Worm (Caenorhabditis elegans) whole organism, late embryonic: ENCODE measurements around the gene odr-8.
A peak's percentile ranks its signal among the peaks of the same experiment; 100 is the strongest.

ENCODE experiments used
- C38D4.7 ChIP-seq: fragments of 200-800 bp; sonication (Bioruptor generic); optimal IDR thresholded peaks from 2 replicates; lab custom pipeline; 2018; ENCODE audit warnings: mild to moderate bottlenecking, missing genetic modification characterization, moderate library complexity, missing compliant biosample characterization
- Y22D7AL.16 ChIP-seq: sonication (generic microtip); optimal IDR thresholded peaks from 2 replicates; lab custom pipeline; 2016; ENCODE audit warnings: missing genetic modification characterization, missing compliant biosample characterization
- ahr-1 ChIP-seq: sonication (generic microtip); optimal IDR thresholded peaks from 2 replicates; lab custom pipeline; 2016; ENCODE audit warnings: missing genetic modification characterization, missing compliant biosample characterization
- ama-1 ChIP-seq: fragments of 150-350 bp; optimal IDR thresholded peaks from 2 replicates; lab custom pipeline; 2014
- ceh-14 ChIP-seq: sonication (generic microtip); optimal IDR thresholded peaks from 2 replicates; lab custom pipeline; 2016; ENCODE audit warnings: missing genotype, missing genetic modification characterization, missing compliant biosample characterization
- ceh-18 ChIP-seq: sonication (generic microtip); optimal IDR thresholded peaks from 2 replicates; lab custom pipeline; 2016; ENCODE audit warnings: missing genetic modification characterization, missing compliant biosample characterization
- ceh-19 ChIP-seq: fragments of 200-800 bp; sonication (Bioruptor generic); optimal IDR thresholded peaks from 2 replicates; lab custom pipeline; 2018; ENCODE audit warnings: mild to moderate bottlenecking, missing genetic modification characterization, missing compliant biosample characterization
- ceh-2 ChIP-seq: sonication (generic microtip); optimal IDR thresholded peaks from 2 replicates; lab custom pipeline; 2016; ENCODE audit warnings: missing genotype, missing genetic modification characterization, missing compliant biosample characterization
- ceh-22 ChIP-seq: sonication (generic microtip); optimal IDR thresholded peaks from 2 replicates; lab custom pipeline; 2017; ENCODE audit warnings: missing biosample characterization, missing genetic modification characterization
- ceh-24 ChIP-seq: sonication (generic microtip); optimal IDR thresholded peaks from 2 replicates; lab custom pipeline; 2016; ENCODE audit warnings: mild to moderate bottlenecking, missing genetic modification characterization, missing compliant biosample characterization
- ceh-30 ChIP-seq: fragments of 150-350 bp; optimal IDR thresholded peaks from 2 replicates; lab custom pipeline; 2014; ENCODE audit warnings: missing biosample characterization, missing genetic modification characterization
- ceh-31 ChIP-seq: sonication (generic microtip); optimal IDR thresholded peaks from 2 replicates; lab custom pipeline; 2016; ENCODE audit warnings: missing genetic modification characterization, missing compliant biosample characterization
- ceh-34 ChIP-seq: sonication (generic microtip); optimal IDR thresholded peaks from 2 replicates; lab custom pipeline; 2016; ENCODE audit warnings: mild to moderate bottlenecking, missing genetic modification characterization, missing compliant biosample characterization
- ceh-45 ChIP-seq: fragments of 200-800 bp; sonication (Bioruptor generic); IDR thresholded peaks from 2 replicates; pipeline ENCODE4 v1.3.6; 2022; ENCODE audit warnings: missing genetic modification reagents, missing genetic modification characterization, missing compliant biosample characterization
- ceh-48 ChIP-seq: sonication (generic microtip); optimal IDR thresholded peaks from 2 replicates; lab custom pipeline; 2016; ENCODE audit warnings: missing genetic modification characterization, inconsistent platforms, missing compliant biosample characterization
- ceh-6 ChIP-seq: fragments of 200-800 bp; sonication (Bioruptor generic); optimal IDR thresholded peaks from 2 replicates; lab custom pipeline; 2018; ENCODE audit warnings: mild to moderate bottlenecking, missing genetic modification characterization, missing compliant biosample characterization
- ceh-9 ChIP-seq: sonication (generic microtip); optimal IDR thresholded peaks from 2 replicates; lab custom pipeline; 2016; ENCODE audit warnings: mild to moderate bottlenecking, missing genetic modification characterization, inconsistent platforms, missing compliant biosample characterization
- che-1 ChIP-seq: sonication (generic microtip); optimal IDR thresholded peaks from 2 replicates; lab custom pipeline; 2016; ENCODE audit warnings: mild to moderate bottlenecking, missing genetic modification characterization, missing compliant biosample characterization
- dmd-4 ChIP-seq: sonication (generic microtip); optimal IDR thresholded peaks from 2 replicates; lab custom pipeline; 2016; ENCODE audit warnings: borderline replicate concordance, missing genetic modification characterization, missing compliant biosample characterization
- dve-1 ChIP-seq: sonication (generic microtip); optimal IDR thresholded peaks from 2 replicates; lab custom pipeline; 2017; ENCODE audit warnings: antibody characterized with exemption, mild to moderate bottlenecking, missing genetic modification characterization, missing compliant biosample characterization
- elt-2 ChIP-seq: sonication (generic microtip); optimal IDR thresholded peaks from 2 replicates; lab custom pipeline; 2016; ENCODE audit warnings: missing genetic modification reagents, missing genetic modification characterization, missing compliant biosample characterization
- elt-4 ChIP-seq: sonication (generic microtip); optimal IDR thresholded peaks from 2 replicates; lab custom pipeline; 2016; ENCODE audit warnings: missing genetic modification characterization, missing compliant biosample characterization
- eyg-1 ChIP-seq: sonication (generic microtip); optimal IDR thresholded peaks from 2 replicates; lab custom pipeline; 2016; ENCODE audit warnings: missing genotype, missing genetic modification characterization, missing compliant biosample characterization
- fax-1 ChIP-seq: sonication (generic microtip); optimal IDR thresholded peaks from 2 replicates; lab custom pipeline; 2016; ENCODE audit warnings: missing genotype, missing genetic modification characterization, missing compliant biosample characterization
- fkh-10 ChIP-seq: fragments of 150-350 bp; optimal IDR thresholded peaks from 2 replicates; lab custom pipeline; 2014; ENCODE audit warnings: missing biosample characterization, missing genetic modification reagents, missing genetic modification characterization
- fkh-6 ChIP-seq: sonication (generic microtip); optimal IDR thresholded peaks from 2 replicates; lab custom pipeline; 2016; ENCODE audit warnings: missing genetic modification characterization, missing compliant biosample characterization
- gmeb-2 ChIP-seq: sonication (generic microtip); optimal IDR thresholded peaks from 2 replicates; lab custom pipeline; 2016; ENCODE audit warnings: missing genetic modification characterization, inconsistent platforms, missing compliant biosample characterization
- hlh-15 ChIP-seq: sonication (generic microtip); optimal IDR thresholded peaks from 2 replicates; lab custom pipeline; 2016; ENCODE audit warnings: missing genetic modification characterization, missing compliant biosample characterization
- hlh-30 ChIP-seq: sonication (generic microtip); optimal IDR thresholded peaks from 2 replicates; lab custom pipeline; 2017; ENCODE audit warnings: antibody characterized with exemption, missing genetic modification characterization, missing compliant biosample characterization; ENCODE audit not compliant: insufficient read depth
- hlh-8 ChIP-seq: sonication (generic microtip); optimal IDR thresholded peaks from 2 replicates; lab custom pipeline; 2016; ENCODE audit warnings: missing genotype, missing genetic modification characterization, missing compliant biosample characterization
- lim-6 ChIP-seq: sonication (generic microtip); optimal IDR thresholded peaks from 2 replicates; lab custom pipeline; 2016; ENCODE audit warnings: missing genetic modification characterization, missing compliant biosample characterization
- lin-11 ChIP-seq: fragments of 200-800 bp; sonication (Bioruptor generic); optimal IDR thresholded peaks from 2 replicates; lab custom pipeline; 2018; ENCODE audit warnings: mild to moderate bottlenecking, missing genetic modification characterization, missing compliant biosample characterization
- madf-2 ChIP-seq: sonication (generic microtip); optimal IDR thresholded peaks from 2 replicates; lab custom pipeline; 2017; ENCODE audit warnings: missing genetic modification characterization, missing compliant biosample characterization
- nfya-1 ChIP-seq: sonication (generic microtip); optimal IDR thresholded peaks from 2 replicates; lab custom pipeline; 2017; ENCODE audit warnings: missing genetic modification characterization, mild to moderate bottlenecking, missing compliant biosample characterization, antibody characterized with exemption, moderate library complexity
- npax-4 ChIP-seq: sonication (generic microtip); optimal IDR thresholded peaks from 2 replicates; lab custom pipeline; 2016; ENCODE audit warnings: missing genetic modification characterization, missing compliant biosample characterization
- odd-2 ChIP-seq: sonication (generic microtip); optimal IDR thresholded peaks from 2 replicates; lab custom pipeline; 2017; ENCODE audit warnings: antibody characterized with exemption, mild to moderate bottlenecking, missing genetic modification characterization, missing compliant biosample characterization
- pag-3 ChIP-seq: sonication (generic microtip); optimal IDR thresholded peaks from 2 replicates; lab custom pipeline; 2016; ENCODE audit warnings: missing compliant biosample characterization, missing genetic modification characterization, borderline replicate concordance
- pat-9 ChIP-seq: fragments of 200-800 bp; sonication (Bioruptor generic); optimal IDR thresholded peaks from 2 replicates; lab custom pipeline; 2018; ENCODE audit warnings: mild to moderate bottlenecking, missing genetic modification characterization, moderate library complexity, missing compliant biosample characterization
- pha-2 ChIP-seq: sonication (generic microtip); optimal IDR thresholded peaks from 2 replicates; lab custom pipeline; 2017; ENCODE audit warnings: mild to moderate bottlenecking, missing genetic modification characterization, missing compliant biosample characterization
- pha-4 ChIP-seq: fragments of 150-350 bp; optimal IDR thresholded peaks from 2 replicates; lab custom pipeline; 2018; ENCODE audit warnings: missing biosample characterization, missing genetic modification reagents, missing genetic modification characterization
- pros-1 ChIP-seq: fragments of 150-350 bp; optimal IDR thresholded peaks from 2 replicates; lab custom pipeline; 2014; ENCODE audit warnings: missing biosample characterization, missing genetic modification reagents, missing genetic modification characterization
- sdc-2 ChIP-seq: sonication (generic microtip); optimal IDR thresholded peaks from 2 replicates; lab custom pipeline; 2016; ENCODE audit warnings: missing genotype, missing genetic modification characterization, missing compliant biosample characterization
- sox-2 ChIP-seq: fragments of 200-800 bp; sonication (Bioruptor generic); IDR thresholded peaks from 2 replicates; pipeline ENCODE4 v1.3.6; 2022; ENCODE audit warnings: missing genetic modification reagents, missing genetic modification characterization, missing compliant biosample characterization
- sox-4 ChIP-seq: sonication (generic microtip); optimal IDR thresholded peaks from 2 replicates; lab custom pipeline; 2017; ENCODE audit warnings: mild to moderate bottlenecking, missing genetic modification characterization, inconsistent platforms, missing compliant biosample characterization
- syd-9 ChIP-seq: sonication (generic microtip); optimal IDR thresholded peaks from 2 replicates; lab custom pipeline; 2016; ENCODE audit warnings: mild to moderate bottlenecking, missing genetic modification characterization, moderate library complexity, missing compliant biosample characterization
- tbx-7 ChIP-seq: sonication (generic microtip); optimal IDR thresholded peaks from 2 replicates; lab custom pipeline; 2016; ENCODE audit warnings: missing genotype, missing genetic modification characterization, missing compliant biosample characterization
- ttx-3 ChIP-seq: sonication (generic microtip); optimal IDR thresholded peaks from 2 replicates; lab custom pipeline; 2016; ENCODE audit warnings: missing genetic modification reagents, missing genetic modification characterization, missing compliant biosample characterization
- unc-3 ChIP-seq, 2 experiments: fragments of 200-800 bp in 1 of 2; sonication (Bioruptor generic) in 1 of 2; sonication (generic microtip) in 1 of 2; conservative IDR thresholded peaks in 1 of 2; optimal IDR thresholded peaks in 1 of 2; 2 replicates each; pipeline versions ENCODE4 v1.3.6 to Lab custom; 2016 to 2022; ENCODE audit warnings: missing compliant biosample characterization in 2 of 2, missing genetic modification characterization in 2 of 2, missing genetic modification reagents in 1 of 2
- unc-42 ChIP-seq: sonication (generic microtip); optimal IDR thresholded peaks from 2 replicates; lab custom pipeline; 2016; ENCODE audit warnings: missing genotype, missing genetic modification characterization, missing compliant biosample characterization
- zip-5 ChIP-seq: sonication (generic microtip); optimal IDR thresholded peaks from 2 replicates; lab custom pipeline; 2016; ENCODE audit warnings: missing genetic modification characterization, missing compliant biosample characterization
- ztf-16 ChIP-seq: sonication (generic microtip); optimal IDR thresholded peaks from 2 replicates; lab custom pipeline; 2017; ENCODE audit warnings: missing genetic modification characterization, missing compliant biosample characterization

odr-8 gene

ce11 chrIV:6556624-6557368 lies 25.7 kb downstream of the odr-8 start, which contains the start of gene try-3:
TSS of gene try-3 (plus strand) at chrIV:6557155.
- TF ChIP-seq ceh-18 (tag; lab: Kevin White, UChicago) (peak; percentile 17), ceh-45 (GFP tag; lab: Robert Waterston, UW) (no peak), ceh-31 (tag; lab: Kevin White, UChicago) (peak; percentile 71), lin-11 (tag; lab: Kevin White, UChicago) (peak; percentile 56), fkh-10 (GFP tag; lab: Kevin White, UChicago) (no peak), tbx-7 (no peak), elt-4 (tag; lab: Kevin White, UChicago) (no peak), ama-1 (no peak), pha-4 (tag; lab: Kevin White, UChicago) (no peak), unc-3 (GFP tag; conservative IDR thresholded peaks at IDR 0.05; lab: Robert Waterston, UW) (peak; percentile 43; the same call in 1 of the 2 replicates), unc-3 (tag; optimal IDR thresholded peaks at IDR 0.05; lab: Kevin White, UChicago) (peak; percentile 31), che-1 (tag; lab: Kevin White, UChicago) (peak; percentile 59), npax-4 (tag; lab: Kevin White, UChicago) (no peak), hlh-30 (tag; lab: Kevin White, UChicago) (no peak), nfya-1 (peak; percentile 58), ahr-1 (tag; lab: Kevin White, UChicago) (peak; percentile 16), eyg-1 (tag; lab: Kevin White, UChicago) (peak; percentile 36), sox-2 (GFP tag; lab: Robert Waterston, UW) (no peak), pag-3 (no peak), ceh-48 (no peak), ceh-24 (no peak), ceh-6 (GFP tag; lab: Kevin White, UChicago) (peak; percentile 58), hlh-8 (tag; lab: Kevin White, UChicago) (peak; percentile 5), C38D4.7 (GFP tag; lab: Kevin White, UChicago) (peak; percentile 34), sox-4 (tag; lab: Kevin White, UChicago) (peak; percentile 55), ttx-3 (tag; lab: Kevin White, UChicago) (peak; percentile 42), ztf-16 (tag; lab: Kevin White, UChicago) (peak; percentile 67), pha-2 (tag; lab: Kevin White, UChicago) (peak; percentile 47), ceh-9 (tag; lab: Kevin White, UChicago) (no peak), ceh-34 (tag; lab: Kevin White, UChicago) (peak; percentile 24), madf-2 (tag; lab: Kevin White, UChicago) (no peak), ceh-22 (no peak), fkh-6 (no peak), Y22D7AL.16 (tag; lab: Kevin White, UChicago) (no peak), ceh-14 (peak; percentile 41), sdc-2 (tag; lab: Kevin White, UChicago) (peak; percentile 14), dmd-4 (tag; lab: Kevin White, UChicago) (no peak), fax-1 (peak; percentile 20), zip-5 (tag; lab: Kevin White, UChicago) (peak; percentile 22), ceh-30 (tag; lab: Kevin White, UChicago) (peak; percentile 7), pat-9 (tag; lab: Kevin White, UChicago) (peak; percentile 50), ceh-2 (tag; lab: Kevin White, UChicago) (no peak), unc-42 (no peak), elt-2 (peak; percentile 77), hlh-15 (tag; lab: Kevin White, UChicago) (no peak), syd-9 (tag; lab: Kevin White, UChicago) (peak; percentile 32), lim-6 (no peak), pros-1 (tag; lab: Kevin White, UChicago) (peak; percentile 23), dve-1 (tag; lab: Kevin White, UChicago) (peak; percentile 68), ceh-19 (GFP tag; lab: Kevin White, UChicago) (peak; percentile 52), gmeb-2 (peak; percentile 51), odd-2 (tag; lab: Kevin White, UChicago) (peak; percentile 25)
